Fruit fly (Drosophila melanogaster) whole organism: Measurements from ENCODE around the gene CG9961.

ENCODE experiments used
- EcR ChIP-seq, 2 experiments: fragments of >200 bp; optimal IDR thresholded peaks; 2 replicates each; lab custom pipeline; 2017; ENCODE audit warnings: missing biosample characterization in 2 of 2, missing genetic modification characterization in 2 of 2, missing genetic modification reagents in 2 of 2
- psq ChIP-seq: fragments of >200 bp; optimal IDR thresholded peaks from 2 replicates; lab custom pipeline; 2017
- usp ChIP-seq: fragments of >200 bp; optimal IDR thresholded peaks from 2 replicates; lab custom pipeline; 2017; ENCODE audit warnings: missing biosample characterization, missing genetic modification characterization, mixed read lengths

DNA sequence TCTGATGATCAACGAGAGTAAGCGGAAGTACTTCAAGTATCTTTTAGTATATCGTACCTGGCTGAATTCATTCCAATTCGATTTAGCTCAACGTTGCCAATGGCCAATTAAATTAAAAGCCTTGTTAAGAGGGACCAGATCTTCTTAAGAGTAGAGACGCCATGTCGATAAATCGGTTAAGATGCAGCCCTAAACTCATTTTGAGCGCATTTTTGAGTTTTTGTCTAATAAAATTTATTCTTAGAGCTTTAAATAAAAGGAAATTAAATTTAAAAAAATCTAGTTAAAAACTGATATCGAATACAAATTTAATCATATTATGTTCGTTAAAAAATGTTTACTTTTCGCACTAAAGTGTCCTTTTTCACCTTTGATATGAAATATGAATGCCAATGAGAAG, 48.4 kb downstream of the CG9961 start, which contains the start of gene Trf5:
- TF ChIP-seq psq (no peak), usp (GFP tag; lab: Kevin White, UChicago) (no peak), EcR (GFP tag; optimal IDR thresholded peaks at IDR 0.05; lab: Kevin White, UChicago) (no peak)
